Fruit fly (Drosophila melanogaster) whole organism, wandering third instar larva: ENCODE data around the gene RFeSP.

Experiments
- Abd-B ChIP-seq: fragments of >200 bp; optimal IDR thresholded peaks from 2 replicates; lab custom pipeline; 2017; ENCODE audit warnings: missing biosample characterization, missing genetic modification characterization
- Hr78 ChIP-seq: fragments of >200 bp; optimal IDR thresholded peaks from 2 replicates; lab custom pipeline; 2017; ENCODE audit warnings: missing biosample characterization, missing genetic modification characterization
- Jra ChIP-seq: sonication (Bioruptor generic); optimal IDR thresholded peaks from 2 replicates; lab custom pipeline; 2016; ENCODE audit warnings: missing biosample characterization, missing genetic modification characterization
- Mio ChIP-seq: sonication (Bioruptor generic); optimal IDR thresholded peaks from 2 replicates; lab custom pipeline; 2016; ENCODE audit warnings: missing biosample characterization, missing genetic modification characterization
- OdsH ChIP-seq: fragments of 200-800 bp; sonication (Bioruptor generic); optimal IDR thresholded peaks from 2 replicates; lab custom pipeline; 2016; ENCODE audit warnings: missing biosample characterization, mild to moderate bottlenecking, missing genetic modification characterization
- Rel ChIP-seq, 2 experiments: fragments of 200-800 bp; sonication (Bioruptor generic) in 1 of 2; optimal IDR thresholded peaks; 2 replicates in 1 of 2; 3 replicates in 1 of 2; lab custom pipeline; 2016 to 2019; ENCODE audit warnings: mild to moderate bottlenecking in 2 of 2, missing biosample characterization in 2 of 2, missing genetic modification characterization in 2 of 2, moderate library complexity in 1 of 2
- Vsx2 ChIP-seq: fragments of 200-300, 225-300 bp; sonication (Bioruptor generic); optimal IDR thresholded peaks from 2 replicates; lab custom pipeline; 2018; ENCODE audit warnings: missing biosample characterization, missing genetic modification characterization; ENCODE audit not compliant: partially characterized antibody
- brk ChIP-seq: fragments of 200-800 bp; sonication (Bioruptor generic); optimal IDR thresholded peaks from 2 replicates; lab custom pipeline; 2016; ENCODE audit warnings: missing biosample characterization, mild to moderate bottlenecking, missing genetic modification characterization
- pan ChIP-seq: fragments of >200 bp; optimal IDR thresholded peaks from 2 replicates; lab custom pipeline; 2017

DNA sequence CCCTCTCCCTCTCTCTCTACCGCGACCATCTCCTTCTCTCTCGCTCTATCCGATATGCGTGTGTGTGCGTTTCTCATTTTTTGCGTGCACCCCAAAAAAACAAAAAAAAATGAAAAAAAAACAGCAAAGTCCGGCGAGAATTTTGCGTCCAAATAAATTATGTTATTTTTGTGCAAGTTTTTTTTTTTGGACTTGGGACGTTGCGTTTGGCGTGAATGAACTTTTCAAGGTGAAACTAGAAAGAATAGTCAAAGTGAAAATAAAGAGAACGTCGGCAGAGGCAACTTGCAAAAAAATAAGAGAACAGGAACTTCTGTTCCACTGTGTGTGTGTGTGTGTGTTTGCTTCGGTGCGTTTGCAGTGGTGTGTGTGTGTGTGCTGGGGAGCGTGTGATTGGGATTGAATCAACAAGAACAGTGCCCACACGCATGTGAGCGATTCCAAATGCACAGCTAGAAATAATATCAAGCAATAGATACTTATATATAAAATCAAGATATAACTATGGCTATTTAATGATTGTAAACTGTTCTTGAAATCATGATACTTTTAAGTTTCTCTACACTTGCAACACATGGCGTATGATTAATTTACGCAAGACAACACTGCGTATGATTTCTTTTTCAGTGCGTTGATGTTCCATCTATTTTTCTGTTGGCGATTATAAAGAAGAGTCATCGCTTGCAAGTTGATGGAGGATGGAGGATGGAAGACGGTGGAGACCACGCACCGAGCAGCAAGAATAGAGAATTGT, 15.4 kb upstream of the RFeSP start:
- TF ChIP-seq Mio (GFP tag; lab: Kevin White, UChicago) = no peak
- TF ChIP-seq Vsx2 (GFP tag; lab: Kevin White, UChicago) = no peak
- no peak for TF ChIP-seq Jra (GFP tag; lab: Kevin White, UChicago)
- no peak for TF ChIP-seq pan (lab: Kevin White, UChicago)
- TF ChIP-seq brk (GFP tag; lab: Kevin White, UChicago) = no peak
- TF ChIP-seq Rel (GFP tag; optimal IDR thresholded peaks at IDR 0.05; lab: Kevin White, UChicago) = no peak
- no peak for TF ChIP-seq Rel (tag; optimal IDR thresholded peaks at IDR 0.05; lab: Kevin White, UChicago)
- TF ChIP-seq OdsH = no peak
- TF ChIP-seq Hr78 (GFP tag; lab: Kevin White, UChicago) = no peak
- TF ChIP-seq Abd-B = no peak
